Fruit fly (Drosophila melanogaster) whole organism, embryonic: ENCODE results near the gene CG11997.

Experiments
- CG10959 ChIP-seq: fragments of 200-800 bp; sonication (Bioruptor generic); IDR thresholded peaks from 2 replicates; pipeline ENCODE4 v1.3.6; 2022; ENCODE audit warnings: missing biosample characterization, missing genetic modification characterization
- CG11456 ChIP-seq: fragments of 200-800 bp; sonication (Bioruptor generic); IDR thresholded peaks from 3 replicates; pipeline ENCODE4 v1.3.6; 2022; ENCODE audit warnings: missing biosample characterization, missing genetic modification characterization
- CG13424 ChIP-seq: fragments of 200-800 bp; sonication (Bioruptor generic); optimal IDR thresholded peaks from 2 replicates; lab custom pipeline; 2019; ENCODE audit warnings: missing biosample characterization, mild to moderate bottlenecking, missing genetic modification characterization, moderate library complexity
- CG13775 ChIP-seq: fragments of 200-800 bp; sonication (Bioruptor generic); optimal IDR thresholded peaks from 3 replicates; lab custom pipeline; 2017; ENCODE audit warnings: missing biosample characterization, mild to moderate bottlenecking, missing genetic modification characterization
- CG14667 ChIP-seq: fragments of 200-800 bp; sonication (Bioruptor generic); IDR thresholded peaks from 2 replicates; pipeline ENCODE4 v1.3.6; 2022; ENCODE audit warnings: missing biosample characterization, missing genetic modification characterization
- CG15011 ChIP-seq: fragments of 200-800 bp; sonication (Bioruptor generic); optimal IDR thresholded peaks from 3 replicates; lab custom pipeline; 2018; ENCODE audit warnings: missing biosample characterization, mild to moderate bottlenecking, missing genetic modification characterization
- CG1602 ChIP-seq: fragments of 200-800 bp; sonication (Bioruptor generic); optimal IDR thresholded peaks from 3 replicates; lab custom pipeline; 2016; ENCODE audit warnings: missing biosample characterization, missing genetic modification characterization
- CG1603 ChIP-seq: fragments of 200-800 bp; sonication (Bioruptor generic); optimal IDR thresholded peaks from 2 replicates; lab custom pipeline; 2019; ENCODE audit warnings: missing biosample characterization, mild to moderate bottlenecking, missing genetic modification characterization, moderate library complexity
- CG17328 ChIP-seq: fragments of 200-800 bp; sonication (Bioruptor generic); IDR thresholded peaks from 2 replicates; pipeline ENCODE4 v1.3.6; 2022; ENCODE audit warnings: missing biosample characterization, missing genetic modification characterization
- CG1832 ChIP-seq: fragments of 200-800 bp; sonication (Bioruptor generic); optimal IDR thresholded peaks from 2 replicates; lab custom pipeline; 2017; ENCODE audit warnings: missing biosample characterization, mild to moderate bottlenecking, missing genetic modification characterization, inconsistent platforms
- CG2120 ChIP-seq: fragments of 200-800 bp; sonication (Bioruptor generic); optimal IDR thresholded peaks from 3 replicates; lab custom pipeline; 2016; ENCODE audit warnings: missing biosample characterization, missing genetic modification characterization
- CG31388 ChIP-seq: fragments of 200-800 bp; sonication (Bioruptor generic); optimal IDR thresholded peaks from 2 replicates; lab custom pipeline; 2016; ENCODE audit warnings: missing biosample characterization, missing genetic modification characterization
- CG32532 ChIP-seq: fragments of 200-800 bp; sonication (Bioruptor generic); IDR thresholded peaks from 2 replicates; pipeline ENCODE4 v1.3.6; 2022; ENCODE audit warnings: missing biosample characterization, missing genetic modification characterization
- CG3407 ChIP-seq: fragments of 200-800 bp; sonication (Bioruptor generic); optimal IDR thresholded peaks from 2 replicates; lab custom pipeline; 2018; ENCODE audit warnings: missing biosample characterization, mild to moderate bottlenecking, missing genetic modification characterization
- CG4820 ChIP-seq: fragments of 200-800 bp; sonication (Bioruptor generic); optimal IDR thresholded peaks from 3 replicates; lab custom pipeline; 2016; ENCODE audit warnings: missing biosample characterization, missing genetic modification characterization
- CG5245 ChIP-seq: fragments of 200-800 bp; sonication (Bioruptor generic); optimal IDR thresholded peaks from 3 replicates; lab custom pipeline; 2016; ENCODE audit warnings: missing biosample characterization, missing genetic modification characterization
- CG6765 ChIP-seq: fragments of 200-800 bp; sonication (Bioruptor generic); optimal IDR thresholded peaks from 3 replicates; lab custom pipeline; 2017; ENCODE audit warnings: missing biosample characterization, mild to moderate bottlenecking, missing genetic modification characterization
- CG7839 ChIP-seq: fragments of 200-800 bp; sonication (Bioruptor generic); optimal IDR thresholded peaks from 3 replicates; lab custom pipeline; 2018; ENCODE audit warnings: missing biosample characterization, mild to moderate bottlenecking, missing genetic modification characterization, moderate library complexity
- CG8924 ChIP-seq: fragments of 200-800 bp; optimal IDR thresholded peaks from 3 replicates; lab custom pipeline; 2019; ENCODE audit warnings: missing biosample characterization, mild to moderate bottlenecking, missing genetic modification characterization, moderate library complexity
- CG9817 ChIP-seq: fragments of 200-800 bp; sonication (Bioruptor generic); optimal IDR thresholded peaks from 2 replicates; lab custom pipeline; 2018; ENCODE audit warnings: missing biosample characterization, mild to moderate bottlenecking, missing genetic modification characterization, moderate library complexity
- Dek ChIP-seq: fragments of 200-800 bp; sonication (Bioruptor generic); optimal IDR thresholded peaks from 3 replicates; lab custom pipeline; 2019; ENCODE audit warnings: missing biosample characterization, mild to moderate bottlenecking, missing genetic modification characterization, moderate library complexity
- E2f2 ChIP-seq: fragments of 200-800 bp; sonication (Bioruptor generic); IDR thresholded peaks from 2 replicates; pipeline ENCODE4 v1.3.6; 2022; ENCODE audit warnings: missing biosample characterization, missing genetic modification characterization
- Gug ChIP-seq: fragments of 200-800 bp; sonication (Bioruptor generic); IDR thresholded peaks from 4 replicates; pipeline ENCODE4 v1.3.6; 2022; ENCODE audit warnings: missing biosample characterization, missing genetic modification characterization
- H15 ChIP-seq: fragments of 200-800 bp; sonication (Bioruptor generic); IDR thresholded peaks from 3 replicates; pipeline ENCODE4 v1.3.6; 2022; ENCODE audit warnings: missing biosample characterization, missing genetic modification characterization
- HmgD ChIP-seq: fragments of 200-800 bp; sonication (Bioruptor generic); optimal IDR thresholded peaks from 3 replicates; lab custom pipeline; 2016; ENCODE audit warnings: missing biosample characterization, missing genetic modification characterization
- Hmr ChIP-seq: fragments of 200-800 bp; sonication (Bioruptor generic); optimal IDR thresholded peaks from 3 replicates; lab custom pipeline; 2017; ENCODE audit warnings: mild to moderate bottlenecking, missing biosample characterization, missing genetic modification reagents, missing genetic modification characterization
- Meics ChIP-seq: fragments of 200-800 bp; sonication (Bioruptor generic); optimal IDR thresholded peaks from 2 replicates; lab custom pipeline; 2017; ENCODE audit warnings: missing biosample characterization, mild to moderate bottlenecking, missing genetic modification characterization
- Mes4 ChIP-seq: fragments of 200-800 bp; sonication (Bioruptor generic); optimal IDR thresholded peaks from 2 replicates; lab custom pipeline; 2016; ENCODE audit warnings: missing biosample characterization, missing genetic modification characterization
- Nf-YB ChIP-seq: fragments of 200-800 bp; sonication (Bioruptor generic); optimal IDR thresholded peaks from 3 replicates; lab custom pipeline; 2019; ENCODE audit warnings: missing biosample characterization, mild to moderate bottlenecking, missing genetic modification characterization, moderate library complexity
- PHDP ChIP-seq: fragments of 200-800 bp; sonication (Bioruptor generic); optimal IDR thresholded peaks from 3 replicates; lab custom pipeline; 2018; ENCODE audit warnings: missing biosample characterization, mild to moderate bottlenecking, missing genetic modification characterization, moderate library complexity
- Sox100B ChIP-seq: fragments of 200-800 bp; sonication (Bioruptor generic); optimal IDR thresholded peaks from 3 replicates; lab custom pipeline; 2018; ENCODE audit warnings: missing biosample characterization, mild to moderate bottlenecking, missing genetic modification characterization
- Spps ChIP-seq: fragments of 200-800 bp; sonication (Bioruptor generic); optimal IDR thresholded peaks from 2 replicates; lab custom pipeline; 2018; ENCODE audit warnings: missing biosample characterization, mild to moderate bottlenecking, missing genetic modification characterization
- Ssrp ChIP-seq: fragments of 200-800 bp; sonication (Bioruptor generic); optimal IDR thresholded peaks from 2 replicates; lab custom pipeline; 2018; ENCODE audit warnings: missing biosample characterization, mild to moderate bottlenecking, missing genetic modification characterization, moderate library complexity
- Usf ChIP-seq: fragments of 200-800 bp; sonication (Bioruptor generic); optimal IDR thresholded peaks from 2 replicates; lab custom pipeline; 2017; ENCODE audit warnings: missing genotype, missing biosample characterization, missing genetic modification characterization
- bcd ChIP-seq: fragments of 200-800 bp; sonication (Bioruptor generic); optimal IDR thresholded peaks from 2 replicates; lab custom pipeline; 2017; ENCODE audit warnings: missing biosample characterization, mild to moderate bottlenecking, missing genetic modification characterization
- cato ChIP-seq: fragments of 200-800 bp; sonication (Bioruptor generic); optimal IDR thresholded peaks from 2 replicates; lab custom pipeline; 2016; ENCODE audit warnings: missing biosample characterization, missing genetic modification characterization, borderline replicate concordance
- cwo ChIP-seq: fragments of 200-800 bp; sonication (Bioruptor generic); optimal IDR thresholded peaks from 3 replicates; lab custom pipeline; 2017; ENCODE audit warnings: missing biosample characterization, missing genetic modification characterization, mild to moderate bottlenecking, moderate library complexity, missing genetic modification reagents
- dimm ChIP-seq: fragments of 200-800 bp; sonication (Bioruptor generic); IDR thresholded peaks from 2 replicates; pipeline ENCODE4 v1.3.6; 2022; ENCODE audit warnings: missing biosample characterization, missing genetic modification characterization
- dmrt99B ChIP-seq: fragments of 200-800 bp; sonication (Bioruptor generic); optimal IDR thresholded peaks from 2 replicates; lab custom pipeline; 2018; ENCODE audit warnings: missing biosample characterization, mild to moderate bottlenecking, missing genetic modification characterization, moderate library complexity
- dysf ChIP-seq: fragments of 200-800 bp; sonication (Bioruptor generic); IDR thresholded peaks from 3 replicates; pipeline ENCODE4 v1.3.6; 2022; ENCODE audit warnings: missing biosample characterization, missing genetic modification characterization
- esg ChIP-seq: fragments of 200-800 bp; sonication (Bioruptor generic); conservative IDR thresholded peaks from 2 replicates; pipeline ENCODE4 v1.3.6; 2022; ENCODE audit warnings: missing biosample characterization, missing genetic modification characterization
- ewg ChIP-seq: fragments of 200-800 bp; sonication (Bioruptor generic); optimal IDR thresholded peaks from 3 replicates; lab custom pipeline; 2017; ENCODE audit warnings: mild to moderate bottlenecking, missing biosample characterization, missing genetic modification reagents, missing genetic modification characterization
- gro ChIP-seq: fragments of 200-800 bp; sonication (Bioruptor generic); optimal IDR thresholded peaks from 2 replicates; lab custom pipeline; 2016; ENCODE audit warnings: missing biosample characterization, missing genetic modification characterization
- gt ChIP-seq: fragments of 200-800 bp; sonication (Bioruptor generic); IDR thresholded peaks from 2 replicates; pipeline ENCODE4 v1.3.6; 2022; ENCODE audit warnings: missing biosample characterization, missing genetic modification characterization
- nmo ChIP-seq: fragments of 200-800 bp; sonication (Bioruptor generic); optimal IDR thresholded peaks from 2 replicates; lab custom pipeline; 2018; ENCODE audit warnings: missing biosample characterization, mild to moderate bottlenecking, missing genetic modification characterization, moderate library complexity
- onecut ChIP-seq: fragments of 200-800 bp; sonication (Bioruptor generic); IDR thresholded peaks from 2 replicates; pipeline ENCODE4 v1.3.6; 2022; ENCODE audit warnings: missing biosample characterization, missing genetic modification characterization
- scrt ChIP-seq: fragments of 200-800 bp; sonication (Bioruptor generic); optimal IDR thresholded peaks from 2 replicates; lab custom pipeline; 2018; ENCODE audit warnings: missing biosample characterization, mild to moderate bottlenecking, missing genetic modification characterization, moderate library complexity
- sqz ChIP-seq: fragments of 200-800 bp; sonication (Bioruptor generic); optimal IDR thresholded peaks from 3 replicates; lab custom pipeline; 2018; ENCODE audit warnings: missing biosample characterization, mild to moderate bottlenecking, missing genetic modification characterization
- ssp ChIP-seq: fragments of 200-800 bp; sonication (Bioruptor generic); IDR thresholded peaks from 2 replicates; pipeline ENCODE4 v1.3.6; 2022; ENCODE audit warnings: missing biosample characterization, missing genetic modification characterization
- tin ChIP-seq: fragments of 200-800 bp; sonication (Bioruptor generic); optimal IDR thresholded peaks from 3 replicates; lab custom pipeline; 2016; ENCODE audit warnings: missing biosample characterization, missing genetic modification characterization
- zfh1 ChIP-seq: fragments of 200-800 bp; sonication (Bioruptor generic); IDR thresholded peaks from 3 replicates; pipeline ENCODE4 v1.3.6; 2022; ENCODE audit warnings: missing biosample characterization, missing genetic modification characterization

Gene CG11997

DNA sequence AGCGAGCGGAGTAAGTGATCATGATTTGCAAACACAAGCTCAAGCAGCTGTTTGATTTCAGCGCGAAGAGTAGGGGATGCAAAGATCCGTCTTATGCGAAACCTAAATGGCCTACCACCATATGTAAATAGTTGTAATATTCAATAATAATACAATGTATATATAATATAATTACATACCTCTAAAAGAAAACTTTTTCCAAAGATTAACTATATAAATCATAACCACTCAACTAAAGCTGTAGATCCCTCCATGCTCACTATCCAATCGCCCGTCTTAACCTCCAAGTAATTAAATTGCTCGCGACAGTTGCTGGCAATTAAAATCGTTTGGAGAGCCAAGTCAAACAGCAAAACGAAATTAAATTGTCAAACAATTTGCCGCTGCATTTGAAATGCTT is 50.0 kb downstream of the CG11997 start (continued):
- TF ChIP-seq CG4820 (GFP tag; lab: Kevin White, UChicago) (peak; percentile 43), sqz (GFP tag; lab: Kevin White, UChicago) (no peak), H15 (peak; percentile 73; the same call in 2 of the 3 replicates), CG10959 (no peak), CG11456 (peak; percentile 81), cato (no peak), CG32532 (peak; percentile 89), HmgD (no peak), CG17328 (GFP tag; lab: Robert Waterston, UW) (peak; percentile 64), gt (GFP tag; lab: Robert Waterston, UW) (no peak), CG14667 (GFP tag; lab: Robert Waterston, UW) (peak; percentile 67), CG5245 (GFP tag; lab: Kevin White, UChicago) (peak; percentile 37), Meics (GFP tag; lab: Kevin White, UChicago) (peak; percentile 89), CG9817 (tag; lab: Kevin White, UChicago) (peak; percentile 64), CG2120 (peak; percentile 79), CG1832 (no peak), CG6765 (GFP tag; lab: Kevin White, UChicago) (peak; percentile 46), tin (GFP tag; lab: Kevin White, UChicago) (peak; percentile 47), esg (peak; percentile 75), Usf (GFP tag; lab: Kevin White, UChicago) (peak; percentile 60), Ssrp (tag; lab: Kevin White, UChicago) (peak; percentile 60), Sox100B (GFP tag; lab: Kevin White, UChicago) (peak; percentile 80), CG13424 (tag; lab: Kevin White, UChicago) (peak; percentile 73), bcd (GFP tag; lab: Kevin White, UChicago) (peak; percentile 83), dmrt99B (tag; lab: Kevin White, UChicago) (peak; percentile 84), CG31388 (GFP tag; lab: Kevin White, UChicago) (peak; percentile 22), CG15011 (peak; percentile 62), Spps (tag; lab: Kevin White, UChicago) (no peak), PHDP (tag; lab: Kevin White, UChicago) (peak; percentile 81), CG7839 (peak; percentile 86), CG3407 (GFP tag; lab: Kevin White, UChicago) (no peak), CG8924 (peak; percentile 77), dimm (GFP tag; lab: Robert Waterston, UW) (0 out of 2 replicates have a peak, but pooled peaks have one; percentile 16), dysf (GFP tag; lab: Robert Waterston, UW) (peak; percentile 91), Hmr (GFP tag; lab: Kevin White, UChicago) (peak; percentile 83), Gug (peak; percentile 56; the same call in 2 of the 4 replicates), Nf-YB (GFP tag; lab: Kevin White, UChicago) (no peak), Dek (tag; lab: Kevin White, UChicago) (peak; percentile 84), CG1602 (peak; percentile 63), cwo (GFP tag; lab: Kevin White, UChicago) (peak; percentile 30), ewg (GFP tag; lab: Kevin White, UChicago) (peak; percentile 50), nmo (GFP tag; lab: Kevin White, UChicago) (peak; percentile 71), gro (no peak), E2f2 (GFP tag; lab: Robert Waterston, UW) (peak; percentile 50; the same call in 1 of the 2 replicates), CG1603 (peak; percentile 8), Mes4 (GFP tag; lab: Kevin White, UChicago) (no peak), scrt (GFP tag; lab: Kevin White, UChicago) (peak; percentile 40), onecut (GFP tag; lab: Robert Waterston, UW) (peak; percentile 32), ssp (GFP tag; lab: Robert Waterston, UW) (peak; percentile 63), CG13775 (GFP tag; lab: Kevin White, UChicago) (peak; percentile 49), zfh1 (peak; percentile 57; the same call in 1 of the 3 replicates)
